Worm (Caenorhabditis elegans): ENCODE results near the gene srh-128.

DNA sequence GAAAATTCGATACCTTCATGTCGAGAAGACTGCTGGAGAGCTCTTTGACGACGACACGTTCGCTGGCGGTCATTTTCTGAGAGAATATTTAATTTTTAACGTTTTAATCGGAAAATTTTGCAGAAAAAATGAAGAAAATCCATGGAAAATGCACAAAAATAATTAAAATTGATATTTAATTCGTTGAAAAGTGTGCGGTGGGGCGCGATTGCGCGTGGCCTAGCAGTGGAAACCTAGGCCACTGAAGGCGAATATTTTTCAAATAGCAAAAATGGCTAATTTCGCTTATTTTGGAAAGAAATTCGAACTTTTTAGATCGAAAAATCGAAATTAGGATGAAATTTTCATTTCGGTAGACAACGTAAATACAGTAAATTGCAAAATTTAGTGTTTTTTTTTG lies 47.4 kb upstream of the srh-128 start, which contains the start of gene F29A7.6:
- TF ChIP-seq ama-1 (optimal IDR thresholded peaks at IDR 0.05) (no peak), aly-1 (tag; optimal IDR thresholded peaks at IDR 0.05) (no peak), pes-1 (GFP tag; IDR thresholded peaks at IDR 0.05) (0 out of 2 replicates have a peak, but pooled peaks have one; percentile 58), sea-1 (GFP tag; conservative IDR thresholded peaks at IDR 0.05) (no peak; the same call in 1 of the 2 replicates), tra-4 (tag; optimal IDR thresholded peaks at IDR 0.05) (no peak), tbx-37 (GFP tag; conservative IDR thresholded peaks at IDR 0.05) (no peak), flt-1 (GFP tag; IDR thresholded peaks at IDR 0.05) (no peak), B0310.2 (tag; optimal IDR thresholded peaks at IDR 0.05) (no peak), hnd-1 (tag; optimal IDR thresholded peaks at IDR 0.05) (no peak), hmbx-1 (tag; optimal IDR thresholded peaks at IDR 0.05) (no peak), tbx-11 (GFP tag; IDR thresholded peaks at IDR 0.05) (no peak), ceh-13 (GFP tag; optimal IDR thresholded peaks at IDR 0.05) (no peak), hmg-4 (GFP tag; optimal IDR thresholded peaks at IDR 0.05) (no peak), F13C5.2 (tag; optimal IDR thresholded peaks at IDR 0.05) (no peak)
